Fruit fly (Drosophila melanogaster) whole organism, embryonic: ENCODE results near the gene Atg12.

ENCODE experiments used
- Ada2b ChIP-seq: fragments of 200-800 bp; sonication (Bioruptor generic); IDR thresholded peaks from 2 replicates; pipeline ENCODE4 v1.3.6; 2022; ENCODE audit warnings: missing biosample characterization, missing genetic modification characterization
- C15 ChIP-seq: fragments of 200-800 bp; sonication (Bioruptor generic); IDR thresholded peaks from 3 replicates; pipeline ENCODE4 v1.3.6; 2022; ENCODE audit warnings: missing biosample characterization, missing genetic modification characterization
- CG11085 ChIP-seq: fragments of 200-800 bp; sonication (Bioruptor generic); IDR thresholded peaks from 2 replicates; pipeline ENCODE4 v1.3.6; 2022; ENCODE audit warnings: missing biosample characterization, missing genetic modification characterization
- CG1603 ChIP-seq: fragments of 200-800 bp; sonication (Bioruptor generic); optimal IDR thresholded peaks from 2 replicates; lab custom pipeline; 2019; ENCODE audit warnings: missing biosample characterization, mild to moderate bottlenecking, missing genetic modification characterization, moderate library complexity
- CG16813 ChIP-seq: fragments of 200-800 bp; sonication (Bioruptor generic); IDR thresholded peaks from 3 replicates; pipeline ENCODE4 v1.3.6; 2022; ENCODE audit warnings: missing biosample characterization, missing genetic modification characterization; ENCODE audit not compliant: partially characterized antibody
- CG2712 ChIP-seq: fragments of 200-800 bp; optimal IDR thresholded peaks from 3 replicates; lab custom pipeline; 2019; ENCODE audit warnings: missing biosample characterization, mild to moderate bottlenecking, missing genetic modification characterization, moderate library complexity
- CG34422 ChIP-seq: fragments of 200-800 bp; sonication (Bioruptor generic); IDR thresholded peaks from 3 replicates; pipeline ENCODE4 v1.3.6; 2022; ENCODE audit warnings: missing biosample characterization, missing genetic modification characterization
- CG4360 ChIP-seq: fragments of 200-800 bp; sonication (Bioruptor generic); IDR thresholded peaks from 2 replicates; pipeline ENCODE4 v1.3.6; 2022; ENCODE audit warnings: missing biosample characterization, missing genetic modification characterization
- CG5245 ChIP-seq: fragments of 200-800 bp; sonication (Bioruptor generic); optimal IDR thresholded peaks from 3 replicates; lab custom pipeline; 2016; ENCODE audit warnings: missing biosample characterization, missing genetic modification characterization
- CG5953 ChIP-seq: fragments of 200-800 bp; sonication (Bioruptor generic); IDR thresholded peaks from 2 replicates; pipeline ENCODE4 v1.3.6; 2022; ENCODE audit warnings: missing biosample characterization, missing genetic modification characterization
- CG6689 ChIP-seq: fragments of 200-800 bp; sonication (Bioruptor generic); IDR thresholded peaks from 2 replicates; pipeline ENCODE4 v1.3.6; 2022; ENCODE audit warnings: missing biosample characterization, missing genetic modification characterization
- CG7372 ChIP-seq: fragments of 200-800 bp; sonication (Bioruptor generic); IDR thresholded peaks from 2 replicates; pipeline ENCODE4 v1.3.6; 2022; ENCODE audit warnings: missing biosample characterization, missing genetic modification characterization
- CG7745 ChIP-seq: fragments of 200-800 bp; sonication (Bioruptor generic); optimal IDR thresholded peaks from 2 replicates; lab custom pipeline; 2018; ENCODE audit warnings: missing biosample characterization, mild to moderate bottlenecking, missing genetic modification characterization, moderate library complexity
- CG7928 ChIP-seq: fragments of 200-800 bp; sonication (Bioruptor generic); optimal IDR thresholded peaks from 2 replicates; lab custom pipeline; 2017; ENCODE audit warnings: missing biosample characterization, mild to moderate bottlenecking, missing genetic modification characterization
- CG8359 ChIP-seq: fragments of 200-800 bp; sonication (Bioruptor generic); optimal IDR thresholded peaks from 2 replicates; lab custom pipeline; 2017; ENCODE audit warnings: missing biosample characterization, mild to moderate bottlenecking, missing genetic modification characterization, borderline replicate concordance
- CG8765 ChIP-seq: fragments of 200-800 bp; sonication (Bioruptor generic); IDR thresholded peaks from 2 replicates; pipeline ENCODE4 v1.3.6; 2022; ENCODE audit warnings: missing biosample characterization, missing genetic modification characterization
- CG9609 ChIP-seq: fragments of 200-800 bp; sonication (Bioruptor generic); optimal IDR thresholded peaks from 3 replicates; lab custom pipeline; 2016; ENCODE audit warnings: missing biosample characterization, missing genetic modification characterization
- CHES-1-like ChIP-seq: fragments of 200-800 bp; sonication (Bioruptor generic); optimal IDR thresholded peaks from 2 replicates; lab custom pipeline; 2016; ENCODE audit warnings: missing biosample characterization, missing genetic modification characterization
- Chrac-16 ChIP-seq: fragments of 200-800 bp; sonication (Bioruptor generic); optimal IDR thresholded peaks from 3 replicates; lab custom pipeline; 2016; ENCODE audit warnings: missing biosample characterization, missing genetic modification characterization
- CkIIα-i1 ChIP-seq: fragments of 200-800 bp; sonication (Bioruptor generic); IDR thresholded peaks from 2 replicates; pipeline ENCODE4 v1.3.6; 2022; ENCODE audit warnings: missing biosample characterization, missing genetic modification characterization
- Dbx ChIP-seq: fragments of 200-800 bp; sonication (Bioruptor generic); IDR thresholded peaks from 3 replicates; pipeline ENCODE4 v1.3.6; 2022; ENCODE audit warnings: missing biosample characterization, missing genetic modification characterization
- Doc3 ChIP-seq: fragments of 200-800 bp; sonication (Bioruptor generic); IDR thresholded peaks from 3 replicates; pipeline ENCODE4 v1.3.6; 2022; ENCODE audit warnings: missing biosample characterization, missing genetic modification characterization; ENCODE audit not compliant: partially characterized antibody
- E2f2 ChIP-seq: fragments of 200-800 bp; sonication (Bioruptor generic); IDR thresholded peaks from 2 replicates; pipeline ENCODE4 v1.3.6; 2022; ENCODE audit warnings: missing biosample characterization, missing genetic modification characterization
- ERR ChIP-seq: fragments of 200-800 bp; sonication (Bioruptor generic); optimal IDR thresholded peaks from 2 replicates; lab custom pipeline; 2016; ENCODE audit warnings: missing biosample characterization, missing genetic modification characterization
- Gsc ChIP-seq: fragments of 200-800 bp; sonication (Bioruptor generic); IDR thresholded peaks from 2 replicates; pipeline ENCODE4 v1.3.6; 2022; ENCODE audit warnings: missing biosample characterization, missing genetic modification characterization
- H15 ChIP-seq: fragments of 200-800 bp; sonication (Bioruptor generic); IDR thresholded peaks from 3 replicates; pipeline ENCODE4 v1.3.6; 2022; ENCODE audit warnings: missing biosample characterization, missing genetic modification characterization
- H2.0 ChIP-seq: fragments of 200-800 bp; sonication (Bioruptor generic); IDR thresholded peaks from 2 replicates; pipeline ENCODE4 v1.3.6; 2022; ENCODE audit warnings: missing biosample characterization, missing genetic modification characterization
- Max ChIP-seq: fragments of 200-800 bp; sonication (Bioruptor generic); optimal IDR thresholded peaks from 2 replicates; lab custom pipeline; 2016; ENCODE audit warnings: missing biosample characterization, mild to moderate bottlenecking, missing genetic modification characterization
- NFAT ChIP-seq: fragments of 200-800 bp; sonication (Bioruptor generic); IDR thresholded peaks from 2 replicates; pipeline ENCODE4 v1.3.6; 2022; ENCODE audit warnings: missing biosample characterization, missing genetic modification characterization
- Side ChIP-seq: fragments of 200-800 bp; sonication (Bioruptor generic); optimal IDR thresholded peaks from 2 replicates; lab custom pipeline; 2016; ENCODE audit warnings: missing biosample characterization, missing genetic modification characterization
- Trl ChIP-seq, 3 experiments: fragments of >200 bp in 2 of 3; fragments of 200-800 bp in 1 of 3; sonication (Bioruptor generic) in 1 of 3; optimal IDR thresholded peaks; 2 replicates in 1 of 3; 3 replicates in 2 of 3; lab custom pipeline; 2016 to 2017; ENCODE audit warnings: missing biosample characterization in 1 of 3, missing genetic modification characterization in 1 of 3
- aop ChIP-seq: fragments of 200-800 bp; sonication (Bioruptor generic); IDR thresholded peaks from 2 replicates; pipeline ENCODE4 v1.3.6; 2022; ENCODE audit warnings: missing biosample characterization, missing genetic modification characterization
- ash1 ChIP-seq: fragments of 200-800 bp; sonication (Bioruptor generic); optimal IDR thresholded peaks from 2 replicates; lab custom pipeline; 2018; ENCODE audit warnings: missing biosample characterization, mild to moderate bottlenecking, missing genetic modification characterization
- chn ChIP-seq: fragments of 200-800 bp; sonication (Bioruptor generic); optimal IDR thresholded peaks from 2 replicates; lab custom pipeline; 2016; ENCODE audit warnings: missing biosample characterization, missing genetic modification characterization
- dimm ChIP-seq: fragments of 200-800 bp; sonication (Bioruptor generic); IDR thresholded peaks from 2 replicates; pipeline ENCODE4 v1.3.6; 2022; ENCODE audit warnings: missing biosample characterization, missing genetic modification characterization
- disco-r ChIP-seq: fragments of 200-800 bp; sonication (Bioruptor generic); optimal IDR thresholded peaks from 2 replicates; lab custom pipeline; 2016; ENCODE audit warnings: missing biosample characterization, missing genetic modification characterization
- dpn ChIP-seq, 2 experiments: fragments of 200-800 bp; sonication (Bioruptor generic); optimal IDR thresholded peaks; 3 replicates each; lab custom pipeline; 2016; ENCODE audit warnings: missing biosample characterization in 2 of 2, missing genetic modification characterization in 2 of 2
- ewg ChIP-seq: fragments of 200-800 bp; sonication (Bioruptor generic); optimal IDR thresholded peaks from 3 replicates; lab custom pipeline; 2017; ENCODE audit warnings: mild to moderate bottlenecking, missing biosample characterization, missing genetic modification reagents, missing genetic modification characterization
- hbn ChIP-seq: fragments of 200-800 bp; sonication (Bioruptor generic); IDR thresholded peaks from 2 replicates; pipeline ENCODE4 v1.3.6; 2022; ENCODE audit warnings: missing biosample characterization, missing genetic modification characterization; ENCODE audit not compliant: partially characterized antibody
- ken ChIP-seq: fragments of 200-800 bp; sonication (Bioruptor generic); IDR thresholded peaks from 3 replicates; pipeline ENCODE4 v1.3.6; 2022; ENCODE audit warnings: missing biosample characterization, missing genetic modification characterization
- lov ChIP-seq, 2 experiments: fragments of 200-800 bp in 1 of 2; fragments of >200 bp in 1 of 2; sonication (Bioruptor generic) in 1 of 2; IDR thresholded peaks in 1 of 2; optimal IDR thresholded peaks in 1 of 2; 2 replicates in 1 of 2; 3 replicates in 1 of 2; pipeline versions ENCODE4 v1.3.6 to Lab custom; 2017 to 2022; ENCODE audit warnings: missing biosample characterization in 1 of 2, missing genetic modification characterization in 1 of 2
- nerfin-1 ChIP-seq: fragments of 200-800 bp; sonication (Bioruptor generic); optimal IDR thresholded peaks from 3 replicates; lab custom pipeline; 2019; ENCODE audit warnings: missing biosample characterization, mild to moderate bottlenecking, missing genetic modification characterization, moderate library complexity
- pros ChIP-seq: fragments of 200-800 bp; sonication (Bioruptor generic); optimal IDR thresholded peaks from 3 replicates; lab custom pipeline; 2019; ENCODE audit warnings: missing biosample characterization, mild to moderate bottlenecking, missing genetic modification characterization, moderate library complexity
- ro ChIP-seq: fragments of 200-800 bp; sonication (Bioruptor generic); IDR thresholded peaks from 2 replicates; pipeline ENCODE4 v1.3.6; 2022; ENCODE audit warnings: missing biosample characterization, missing genetic modification characterization
- sima ChIP-seq: fragments of 200-800 bp; sonication (Bioruptor generic); optimal IDR thresholded peaks from 2 replicates; lab custom pipeline; 2016; ENCODE audit warnings: missing biosample characterization, missing genetic modification characterization
- stc ChIP-seq: fragments of 200-800 bp; sonication (Bioruptor generic); IDR thresholded peaks from 2 replicates; pipeline ENCODE4 v1.3.6; 2022; ENCODE audit warnings: missing biosample characterization, missing genetic modification characterization
- sug ChIP-seq: fragments of 200-800 bp; optimal IDR thresholded peaks from 2 replicates; lab custom pipeline; 2019; ENCODE audit warnings: missing biosample characterization, mild to moderate bottlenecking, missing genetic modification characterization, moderate library complexity
- wdn ChIP-seq: fragments of 200-800 bp; sonication (Bioruptor generic); IDR thresholded peaks from 2 replicates; pipeline ENCODE4 v1.3.6; 2022; ENCODE audit warnings: missing biosample characterization, missing genetic modification characterization
- zfh2 ChIP-seq: fragments of 200-800 bp; sonication (Bioruptor generic); optimal IDR thresholded peaks from 2 replicates; lab custom pipeline; 2016; ENCODE audit warnings: missing biosample characterization, missing genetic modification characterization

Gene Atg12

DNA sequence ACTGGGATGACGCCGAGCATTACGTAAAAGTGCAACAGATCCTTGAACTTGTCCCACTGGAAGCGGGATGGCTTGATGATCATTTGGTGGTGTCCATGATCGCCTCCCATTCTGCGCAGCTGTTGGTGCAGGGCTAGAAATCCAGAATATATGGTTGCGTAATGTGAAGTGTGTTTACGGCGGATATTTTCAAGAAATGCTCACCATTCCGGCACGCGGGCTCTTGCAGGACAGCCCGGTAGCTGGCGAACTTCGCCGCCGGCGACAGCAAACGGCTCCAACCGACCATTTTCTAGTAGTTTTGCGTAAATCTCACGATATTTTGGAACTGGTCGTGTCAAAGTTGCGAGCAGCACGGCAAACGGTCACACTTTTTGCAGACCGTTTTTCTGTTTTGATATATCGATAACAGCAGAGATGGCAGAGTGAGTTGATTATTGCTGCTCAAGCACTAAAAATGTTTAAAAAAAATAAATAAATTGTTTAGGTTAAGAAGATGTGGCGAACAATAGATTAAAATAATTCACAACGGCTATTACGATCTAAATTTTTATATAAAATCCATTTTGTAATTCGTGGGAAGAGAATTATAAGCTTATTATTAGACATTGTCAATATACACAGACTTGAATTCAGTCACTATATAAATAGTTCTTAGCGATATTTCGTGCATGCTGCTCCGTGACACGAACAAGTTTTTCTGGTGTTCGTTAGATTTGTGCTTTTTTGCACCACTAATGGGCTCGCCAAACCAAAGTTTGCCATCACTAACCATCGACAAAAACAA lies 1.5 kb downstream of the Atg12 start, which contains the start of the genes ND-SGDH and RhoGAP68F (continued):
- peak; percentile 18 for TF ChIP-seq CG1603 (tag; lab: Kevin White, UChicago)
- no peak for TF ChIP-seq CG7745
- peak; percentile 55 to 77 for TF ChIP-seq dpn (GFP tag; optimal IDR thresholded peaks at IDR 0.05; lab: Kevin White, UChicago)
- no peak for TF ChIP-seq CkIIα-i1
- peak; percentile 71 for TF ChIP-seq NFAT (GFP tag; lab: Robert Waterston, UW)
- TF ChIP-seq Side (GFP tag; lab: Kevin White, UChicago), result peak; percentile 15
- peak; percentile 44; the same call in 1 of the 3 replicates for TF ChIP-seq H15
- TF ChIP-seq ERR (GFP tag; lab: Kevin White, UChicago), result no peak
- TF ChIP-seq zfh2, result peak; percentile 86
- no peak for TF ChIP-seq dimm
- TF ChIP-seq Gsc (GFP tag; lab: Robert Waterston, UW), result no peak
- no peak for TF ChIP-seq sima (GFP tag; lab: Kevin White, UChicago)
- peak; percentile 58; the same call in 1 of the 3 replicates for TF ChIP-seq ken
- peak; percentile 91 for TF ChIP-seq hbn (GFP tag; lab: Robert Waterston, UW)
- no peak for TF ChIP-seq ro (GFP tag; lab: Robert Waterston, UW)
- peak; percentile 82 for TF ChIP-seq sug (tag; lab: Kevin White, UChicago)
- no peak for TF ChIP-seq Trl (optimal IDR thresholded peaks at IDR 0.05; lab: Kevin White, UChicago)
- peak; percentile 66 for TF ChIP-seq Trl (GFP tag; optimal IDR thresholded peaks at IDR 0.05; lab: Kevin White, UChicago)
- TF ChIP-seq disco-r (GFP tag; lab: Kevin White, UChicago), result peak; percentile 24
- peak; percentile 76 for TF ChIP-seq Chrac-16 (GFP tag; lab: Kevin White, UChicago)
- TF ChIP-seq ash1 (GFP tag; lab: Kevin White, UChicago), result no peak
- TF ChIP-seq CG34422 (GFP tag; lab: Robert Waterston, UW), result peak; percentile 65; the same call in 1 of the 3 replicates
- TF ChIP-seq C15 (GFP tag; lab: Robert Waterston, UW), result no peak
- TF ChIP-seq E2f2 (GFP tag; lab: Robert Waterston, UW), result no peak
- no peak for TF ChIP-seq CG4360 (GFP tag; lab: Robert Waterston, UW)
- peak; percentile 71 for TF ChIP-seq chn
- TF ChIP-seq CG9609, result peak; percentile 57
- peak; percentile 95 for TF ChIP-seq CG16813 (GFP tag; lab: Robert Waterston, UW)
- TF ChIP-seq ewg (GFP tag; lab: Kevin White, UChicago), result peak; percentile 48
- TF ChIP-seq CG6689 (GFP tag; lab: Robert Waterston, UW), result peak; percentile 67
- peak; percentile 84 for TF ChIP-seq CG2712 (tag; lab: Kevin White, UChicago)
- TF ChIP-seq CG11085 (GFP tag; lab: Robert Waterston, UW), result no peak
- peak; percentile 83 for TF ChIP-seq Dbx
- TF ChIP-seq Max (GFP tag; lab: Kevin White, UChicago), result peak; percentile 63
- 0 out of 2 replicates have a peak, but pooled peaks have one; percentile 35 for TF ChIP-seq wdn (GFP tag; lab: Robert Waterston, UW)
- no peak for TF ChIP-seq pros
- no peak for TF ChIP-seq CG7928 (GFP tag; lab: Kevin White, UChicago)
- peak; percentile 74 for TF ChIP-seq CG7372
- peak; percentile 43 for TF ChIP-seq Ada2b
- TF ChIP-seq CHES-1-like, result peak; percentile 52
- TF ChIP-seq CG5245 (GFP tag; lab: Kevin White, UChicago), result peak; percentile 23
- peak; percentile 62 for TF ChIP-seq nerfin-1 (tag; lab: Kevin White, UChicago)
- TF ChIP-seq CG8765 (GFP tag; lab: Robert Waterston, UW), result no peak
- TF ChIP-seq Doc3 (GFP tag; lab: Robert Waterston, UW), result peak; percentile 95
- TF ChIP-seq stc (GFP tag; lab: Robert Waterston, UW), result no peak
- TF ChIP-seq aop (GFP tag; lab: Robert Waterston, UW), result no peak
- no peak for TF ChIP-seq CG8359 (GFP tag; lab: Kevin White, UChicago)
- TF ChIP-seq CG5953 (GFP tag; lab: Robert Waterston, UW), result no peak
- TF ChIP-seq H2.0 (GFP tag; lab: Robert Waterston, UW), result peak; percentile 46; the same call in 1 of the 2 replicates
- TF ChIP-seq lov (optimal IDR thresholded peaks at IDR 0.05; lab: Kevin White, UChicago), result no peak
- no peak for TF ChIP-seq lov (GFP tag; IDR thresholded peaks at IDR 0.05; lab: Robert Waterston, UW)
